Worm (Caenorhabditis elegans) whole organism, L3 larva: ENCODE results near the gene txt-8.

ENCODE experiments used
- aly-2 ChIP-seq: fragments of 150-350 bp; optimal IDR thresholded peaks from 2 replicates; lab custom pipeline; 2014; ENCODE audit warnings: missing biosample characterization, missing genetic modification characterization
- ama-1 ChIP-seq: fragments of 150-350 bp; optimal IDR thresholded peaks from 2 replicates; lab custom pipeline; 2018
- ceh-16 ChIP-seq: sonication (generic microtip); optimal IDR thresholded peaks from 2 replicates; lab custom pipeline; 2017; ENCODE audit warnings: missing biosample characterization, missing genetic modification characterization
- ceh-82 ChIP-seq: fragments of 150-350 bp; optimal IDR thresholded peaks from 2 replicates; lab custom pipeline; 2014; ENCODE audit warnings: missing biosample characterization, missing genetic modification characterization
- ceh-9 ChIP-seq: sonication (generic microtip); optimal IDR thresholded peaks from 2 replicates; lab custom pipeline; 2018; ENCODE audit warnings: missing biosample characterization, missing genetic modification characterization
- daf-12 ChIP-seq: fragments of 150-350 bp; optimal IDR thresholded peaks from 2 replicates; lab custom pipeline; 2014; ENCODE audit warnings: missing biosample characterization, missing genetic modification reagents, missing genetic modification characterization
- egl-27 ChIP-seq: sonication (generic microtip); optimal IDR thresholded peaks from 4 replicates; lab custom pipeline; 2017; ENCODE audit warnings: missing biosample characterization, missing genetic modification reagents, missing genetic modification characterization
- elt-2 ChIP-seq: sonication (generic microtip); optimal IDR thresholded peaks from 2 replicates; lab custom pipeline; 2016; ENCODE audit warnings: missing genetic modification reagents, mild to moderate bottlenecking, missing genetic modification characterization, missing compliant biosample characterization
- elt-3 ChIP-seq, 3 experiments: fragments of 150-350 bp in 1 of 3; sonication (generic microtip) in 2 of 3; optimal IDR thresholded peaks; 2 replicates in 2 of 3; 4 replicates in 1 of 3; lab custom pipeline; 2014 to 2017; ENCODE audit warnings: missing biosample characterization in 3 of 3, missing genetic modification characterization in 3 of 3
- eor-1 ChIP-seq, 2 experiments: fragments of 150-350 bp; optimal IDR thresholded peaks; 2 replicates each; lab custom pipeline; 2014 to 2018; ENCODE audit warnings: missing biosample characterization in 2 of 2, missing genetic modification characterization in 2 of 2
- fkh-10 ChIP-seq: sonication (generic microtip); optimal IDR thresholded peaks from 2 replicates; lab custom pipeline; 2017; ENCODE audit warnings: missing biosample characterization, missing genetic modification reagents, missing genetic modification characterization
- fkh-2 ChIP-seq: fragments of 150-350 bp; optimal IDR thresholded peaks from 2 replicates; lab custom pipeline; 2014; ENCODE audit warnings: missing biosample characterization, missing genetic modification reagents, missing genetic modification characterization
- fos-1 ChIP-seq: fragments of 150-350 bp; optimal IDR thresholded peaks from 2 replicates; lab custom pipeline; 2014; ENCODE audit warnings: missing biosample characterization, missing genetic modification characterization
- jun-1 ChIP-seq: fragments of 150-350 bp; optimal IDR thresholded peaks from 2 replicates; lab custom pipeline; 2014; ENCODE audit warnings: missing biosample characterization, missing genetic modification reagents, missing genetic modification characterization
- lin-15B ChIP-seq: fragments of 150-350 bp; optimal IDR thresholded peaks from 2 replicates; lab custom pipeline; 2014; ENCODE audit warnings: missing biosample characterization, missing genetic modification characterization
- lin-39 ChIP-seq: fragments of 150-350 bp; optimal IDR thresholded peaks from 2 replicates; lab custom pipeline; 2018; ENCODE audit warnings: missing biosample characterization, missing genetic modification reagents, missing genetic modification characterization
- lsy-12 ChIP-seq: sonication (generic microtip); optimal IDR thresholded peaks from 2 replicates; lab custom pipeline; 2016; ENCODE audit warnings: mild to moderate bottlenecking, missing genetic modification characterization, missing compliant biosample characterization
- mml-1 ChIP-seq: fragments of 150-350 bp; sonication (generic microtip); optimal IDR thresholded peaks from 3 replicates; lab custom pipeline; 2014; ENCODE audit warnings: missing biosample characterization, missing genetic modification characterization
- nfya-1 ChIP-seq: sonication (generic microtip); optimal IDR thresholded peaks from 2 replicates; lab custom pipeline; 2017; ENCODE audit warnings: missing genetic modification characterization, mild to moderate bottlenecking, missing compliant biosample characterization, antibody characterized with exemption, moderate library complexity; ENCODE audit not compliant: insufficient read depth
- nhr-11 ChIP-seq: fragments of 150-350 bp; optimal IDR thresholded peaks from 2 replicates; lab custom pipeline; 2014; ENCODE audit warnings: missing biosample characterization, missing genetic modification characterization
- nhr-237 ChIP-seq: fragments of 150-350 bp; optimal IDR thresholded peaks from 2 replicates; lab custom pipeline; 2014; ENCODE audit warnings: missing biosample characterization, missing genetic modification characterization
- nhr-28 ChIP-seq: fragments of 150-350 bp; optimal IDR thresholded peaks from 2 replicates; lab custom pipeline; 2014; ENCODE audit warnings: missing biosample characterization, missing genetic modification characterization
- nhr-43 ChIP-seq: sonication (generic microtip); optimal IDR thresholded peaks from 2 replicates; lab custom pipeline; 2016; ENCODE audit warnings: mild to moderate bottlenecking, missing genetic modification characterization, missing compliant biosample characterization; ENCODE audit not compliant: poor library complexity, severe bottlenecking
- nhr-67 ChIP-seq: fragments of 150-350 bp; optimal IDR thresholded peaks from 2 replicates; lab custom pipeline; 2014; ENCODE audit warnings: missing biosample characterization, missing genetic modification characterization
- nhr-76 ChIP-seq: fragments of 150-350 bp; sonication (generic microtip); optimal IDR thresholded peaks from 5 replicates; lab custom pipeline; 2014; ENCODE audit warnings: missing biosample characterization, missing genetic modification characterization
- nhr-77 ChIP-seq: fragments of 150-350 bp; optimal IDR thresholded peaks from 2 replicates; lab custom pipeline; 2014; ENCODE audit warnings: missing biosample characterization, missing genetic modification characterization
- pha-4 ChIP-seq: fragments of 150-350 bp; optimal IDR thresholded peaks from 2 replicates; lab custom pipeline; 2014; ENCODE audit warnings: missing biosample characterization, missing genetic modification reagents, missing genetic modification characterization
- pqm-1 ChIP-seq: fragments of 150-350 bp; optimal IDR thresholded peaks from 2 replicates; lab custom pipeline; 2017; ENCODE audit warnings: missing biosample characterization, missing genetic modification characterization, inconsistent platforms
- skn-1 ChIP-seq: fragments of 150-350 bp; optimal IDR thresholded peaks from 2 replicates; lab custom pipeline; 2014; ENCODE audit warnings: missing biosample characterization, missing genetic modification characterization
- snpc-4 ChIP-seq: fragments of 150-350 bp; optimal IDR thresholded peaks from 2 replicates; lab custom pipeline; 2014; ENCODE audit warnings: missing biosample characterization, missing genetic modification characterization
- tbx-2 ChIP-seq: sonication (generic microtip); optimal IDR thresholded peaks from 2 replicates; lab custom pipeline; 2016; ENCODE audit warnings: mild to moderate bottlenecking, missing genetic modification characterization, missing compliant biosample characterization
- unc-39 ChIP-seq: sonication (generic microtip); optimal IDR thresholded peaks from 4 replicates; lab custom pipeline; 2017; ENCODE audit warnings: missing biosample characterization, missing genetic modification characterization
- unc-62 ChIP-seq: fragments of 150-350 bp; sonication (generic microtip); optimal IDR thresholded peaks from 4 replicates; lab custom pipeline; 2014; ENCODE audit warnings: missing biosample characterization, missing genetic modification reagents, missing genetic modification characterization
- zag-1 ChIP-seq: fragments of 150-350 bp; optimal IDR thresholded peaks from 2 replicates; lab custom pipeline; 2014; ENCODE audit warnings: missing biosample characterization, missing genetic modification characterization
- ztf-11 ChIP-seq: fragments of 150-350 bp; optimal IDR thresholded peaks from 2 replicates; lab custom pipeline; 2014; ENCODE audit warnings: missing biosample characterization, missing genetic modification characterization
- ztf-4 ChIP-seq: fragments of 150-350 bp; optimal IDR thresholded peaks from 2 replicates; lab custom pipeline; 2014; ENCODE audit warnings: missing biosample characterization, missing genetic modification characterization

Gene txt-8

ce11 chrV:18414051-18414450 is at the start of gene txt-8:
TSS of gene txt-8 (plus strand) at chrV:18414351.
- TF ChIP-seq zag-1 (no peak), ztf-11 (tag; lab: Kevin White, UChicago) (no peak), pha-4 (peak; percentile 1), mml-1 (tag; lab: Kevin White, UChicago) (no peak), lin-39 (tag; lab: Kevin White, UChicago) (no peak), ztf-4 (tag; lab: Kevin White, UChicago) (no peak)

ce11 chrV:18364558-18364957 is 49.6 kb upstream of the txt-8 start, which contains the start of gene C08E8.9:
TSS of gene C08E8.9 (plus strand) at chrV:18364858.
- no peak for TF ChIP-seq nhr-28 (tag; lab: Kevin White, UChicago)
- no peak for TF ChIP-seq ceh-9 (tag; lab: Kevin White, UChicago)
- no peak for TF ChIP-seq jun-1
- TF ChIP-seq egl-27 (tag; lab: Kevin White, UChicago), result no peak
- TF ChIP-seq lsy-12 (tag; lab: Kevin White, UChicago), result no peak
- no peak for TF ChIP-seq unc-39 (tag; lab: Kevin White, UChicago)
- no peak for TF ChIP-seq fkh-2 (tag; lab: Kevin White, UChicago)
- TF ChIP-seq pha-4, result no peak
- no peak for TF ChIP-seq nhr-76 (tag; lab: Kevin White, UChicago)
- TF ChIP-seq mml-1 (tag; lab: Kevin White, UChicago), result no peak
- TF ChIP-seq zag-1, result no peak
- no peak for TF ChIP-seq nfya-1 (tag; lab: Kevin White, UChicago)
- TF ChIP-seq nhr-237 (tag; lab: Kevin White, UChicago), result no peak
- no peak for TF ChIP-seq elt-3 (tag; optimal IDR thresholded peaks at IDR 0.05; lab: Kevin White, UChicago)

- no peak for TF ChIP-seq skn-1 (tag; lab: Kevin White, UChicago)
- TF ChIP-seq ama-1 (lab: Kevin White, UChicago), result no peak
- TF ChIP-seq mml-1 (tag; lab: Kevin White, UChicago), result no peak
Measured at ce11 chrV:18368322-18368721, 45.8 kb upstream of the txt-8 start, which contains the start of gene C08E8.6. TSS of gene C08E8.6 (minus strand) at chrV:18368422.

DNA sequence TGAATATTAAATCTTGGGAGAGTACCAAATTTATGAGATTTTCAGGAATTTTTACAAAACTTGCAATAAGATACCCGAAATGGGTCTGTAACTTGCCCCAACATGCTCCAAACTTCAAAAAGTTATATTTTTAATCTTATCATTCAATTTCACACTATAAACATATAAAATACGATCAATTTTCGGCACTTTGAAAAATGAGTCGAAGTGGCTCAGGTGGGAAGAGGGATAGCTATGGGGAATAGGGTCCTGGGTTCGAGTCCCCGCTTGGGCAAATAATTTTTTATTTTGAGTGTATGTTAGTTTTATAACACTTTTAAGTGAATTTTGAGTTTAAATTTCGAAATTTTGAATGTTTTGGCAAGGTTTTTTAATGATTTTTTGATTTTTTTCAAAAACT is 43.1 kb upstream of the txt-8 start:
- TF ChIP-seq daf-12 (tag; lab: Kevin White, UChicago) (no peak), skn-1 (tag; lab: Kevin White, UChicago) (no peak), mml-1 (tag; lab: Kevin White, UChicago) (no peak), lin-15B (no peak), aly-2 (tag; lab: Kevin White, UChicago) (no peak), ceh-82 (tag; lab: Kevin White, UChicago) (no peak), fos-1 (tag; lab: Kevin White, UChicago) (no peak), lin-39 (tag; lab: Kevin White, UChicago) (no peak), elt-3 (tag; optimal IDR thresholded peaks at IDR 0.05; lab: Kevin White, UChicago) (no peak), nhr-237 (tag; lab: Kevin White, UChicago) (no peak), nhr-77 (tag; lab: Kevin White, UChicago) (no peak), snpc-4 (tag; lab: Kevin White, UChicago) (no peak), pqm-1 (tag; lab: Kevin White, UChicago) (no peak), ceh-16 (no peak), lsy-12 (tag; lab: Kevin White, UChicago) (no peak), fkh-10 (no peak), jun-1 (no peak), elt-2 (no peak), ztf-4 (tag; lab: Kevin White, UChicago) (no peak), nhr-67 (tag; lab: Kevin White, UChicago) (no peak)

ce11 chrV:18371579-18371978 is 42.6 kb upstream of the txt-8 start, which contains the start of gene C08E8.4:
TSS of gene C08E8.4 (plus strand) at chrV:18371846.
- TF ChIP-seq tbx-2 (tag; lab: Kevin White, UChicago) (no peak), pqm-1 (tag; lab: Kevin White, UChicago) (peak; percentile 80), nhr-67 (tag; lab: Kevin White, UChicago) (no peak), egl-27 (tag; lab: Kevin White, UChicago) (no peak), unc-39 (tag; lab: Kevin White, UChicago) (no peak), elt-2 (peak; percentile 67), lsy-12 (tag; lab: Kevin White, UChicago) (no peak), unc-62 (GFP tag; lab: Kevin White, UChicago) (no peak), nhr-11 (no peak), pha-4 (peak; percentile 75), jun-1 (peak; percentile 28), eor-1 (tag; optimal IDR thresholded peaks at IDR 0.05; lab: Kevin White, UChicago) (no peak), daf-12 (tag; lab: Kevin White, UChicago) (no peak), lin-39 (tag; lab: Kevin White, UChicago) (no peak), nhr-43 (tag; lab: Kevin White, UChicago) (no peak)
- TF ChIP-seq, all 47 proteins: peak for 4
